Fruit fly (Drosophila melanogaster): ENCODE data around the gene Hmx.

The Hmx gene

DNA sequence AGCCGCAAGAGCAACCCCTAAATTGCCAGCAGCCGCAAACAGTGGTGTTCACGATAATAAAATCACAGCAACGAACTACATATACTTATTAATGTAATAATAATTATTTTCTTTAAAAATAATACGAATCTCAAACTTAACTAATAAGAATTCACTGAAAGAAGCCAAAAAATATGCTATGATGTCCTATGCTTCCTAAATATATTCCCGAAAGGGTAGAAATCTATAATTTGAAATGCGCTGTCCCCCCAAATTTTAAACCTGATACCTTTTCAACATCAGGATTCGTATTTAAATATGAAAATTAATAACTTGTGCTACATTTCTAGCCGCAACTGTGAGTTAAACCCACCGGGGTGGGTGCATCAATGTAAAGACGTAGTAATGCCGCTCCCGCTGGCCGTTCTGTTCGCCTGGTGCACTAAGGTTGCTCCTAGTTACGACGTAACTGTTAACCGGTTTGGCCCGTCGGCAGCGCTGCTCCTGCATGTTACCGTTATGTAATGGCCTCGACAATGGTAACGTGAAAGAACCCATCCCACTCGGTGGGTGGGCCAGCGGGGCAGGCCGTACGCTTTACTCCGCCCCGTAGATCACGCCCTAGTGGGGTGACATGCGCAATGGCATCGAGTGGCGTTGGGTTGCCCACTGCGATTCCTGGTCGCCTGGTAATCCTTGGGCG lies 45.6 kb downstream of the Hmx start (continued):
- peak; percentile 19 for TF ChIP-seq CG7372 (GFP tag; IDR thresholded peaks at IDR 0.05)
- peak; percentile 95 for TF ChIP-seq CG7556 (GFP tag; optimal IDR thresholded peaks at IDR 0.05)
- TF ChIP-seq Xbp1 (GFP tag; optimal IDR thresholded peaks at IDR 0.05) = peak; percentile 78
- no peak for TF ChIP-seq bbx (GFP tag; IDR thresholded peaks at IDR 0.05; ENCODE audit: partially characterized antibody)
- no peak for TF ChIP-seq Ets97D (GFP tag; optimal IDR thresholded peaks at IDR 0.05)
- TF ChIP-seq exex (tag; optimal IDR thresholded peaks at IDR 0.05) = peak; percentile 32
- no peak for TF ChIP-seq cas (GFP tag; IDR thresholded peaks at IDR 0.05)
- TF ChIP-seq CG7839 (tag; optimal IDR thresholded peaks at IDR 0.05) = peak; percentile 90
- TF ChIP-seq lbe (GFP tag; optimal IDR thresholded peaks at IDR 0.05) = no peak
- peak; percentile 84 for TF ChIP-seq row (GFP tag; IDR thresholded peaks at IDR 0.05)
- TF ChIP-seq CG10431 (GFP tag; optimal IDR thresholded peaks at IDR 0.05) = peak; percentile 66
- no peak for TF ChIP-seq cad (GFP tag; optimal IDR thresholded peaks at IDR 0.05)
- no peak for TF ChIP-seq Nf-YA (GFP tag; IDR thresholded peaks at IDR 0.05)
- peak; percentile 92 for TF ChIP-seq dmrt11E (tag; optimal IDR thresholded peaks at IDR 0.05)
- peak; percentile 22 for TF ChIP-seq CG31365 (tag; optimal IDR thresholded peaks at IDR 0.05)
- TF ChIP-seq lab (GFP tag; optimal IDR thresholded peaks at IDR 0.05) = peak; percentile 84
- TF ChIP-seq sug (tag; optimal IDR thresholded peaks at IDR 0.05) = peak; percentile 59
- TF ChIP-seq bsh (GFP tag; optimal IDR thresholded peaks at IDR 0.05) = peak in 1 of 2 experiments; percentile 84
- 0 out of 3 replicates have a peak, but pooled peaks have one; percentile 30 for TF ChIP-seq CG14860 (GFP tag; IDR thresholded peaks at IDR 0.05; ENCODE audit: partially characterized antibody)
- TF ChIP-seq kah (GFP tag; optimal IDR thresholded peaks at IDR 0.05) = peak; percentile 71
- TF ChIP-seq Hmr (GFP tag; optimal IDR thresholded peaks at IDR 0.05) = peak; percentile 90
- TF ChIP-seq CG15479 (GFP tag; optimal IDR thresholded peaks at IDR 0.05) = no peak
- no peak for TF ChIP-seq CG9609 (GFP tag; optimal IDR thresholded peaks at IDR 0.05)
- no peak for TF ChIP-seq Antp (GFP tag; optimal IDR thresholded peaks at IDR 0.05)
- TF ChIP-seq CG18476 (GFP tag; optimal IDR thresholded peaks at IDR 0.05) = peak; percentile 47
- TF ChIP-seq CG1024 (GFP tag; IDR thresholded peaks at IDR 0.05) = no peak
- TF ChIP-seq CG31441 (GFP tag; IDR thresholded peaks at IDR 0.05) = peak; percentile 91
- TF ChIP-seq tx (GFP tag; optimal IDR thresholded peaks at IDR 0.05) = no peak
- peak; percentile 72 for TF ChIP-seq tin (GFP tag; optimal IDR thresholded peaks at IDR 0.05)
- no peak for TF ChIP-seq eyg (GFP tag; optimal IDR thresholded peaks at IDR 0.05)
- no peak for TF ChIP-seq Sry-δ (GFP tag; optimal IDR thresholded peaks at IDR 0.05)
- TF ChIP-seq corto (GFP tag; optimal IDR thresholded peaks at IDR 0.05) = no peak
- TF ChIP-seq HmgD (GFP tag; optimal IDR thresholded peaks at IDR 0.05) = peak; percentile 7
- no peak for TF ChIP-seq crc (GFP tag; optimal IDR thresholded peaks at IDR 0.05)
- peak; percentile 98 for TF ChIP-seq ewg (GFP tag; optimal IDR thresholded peaks at IDR 0.05)
- TF ChIP-seq CG9437 (GFP tag; optimal IDR thresholded peaks at IDR 0.05) = peak; percentile 92
- peak; percentile 49 for TF ChIP-seq CG1603 (tag; optimal IDR thresholded peaks at IDR 0.05)
- peak; percentile 29 for TF ChIP-seq CG8944 (GFP tag; optimal IDR thresholded peaks at IDR 0.05)
- peak; percentile 46; the same call in 1 of the 2 replicates for TF ChIP-seq ap (GFP tag; IDR thresholded peaks at IDR 0.05)
- peak; percentile 26 for TF ChIP-seq pum (GFP tag; optimal IDR thresholded peaks at IDR 0.05)
- TF ChIP-seq fu2 (GFP tag; optimal IDR thresholded peaks at IDR 0.05) = no peak
- TF ChIP-seq Fer3 (tag; optimal IDR thresholded peaks at IDR 0.05) = peak; percentile 72
- no peak for TF ChIP-seq CG10321 (GFP tag; IDR thresholded peaks at IDR 0.05)
- TF ChIP-seq lmd (GFP tag; IDR thresholded peaks at IDR 0.05) = peak; percentile 83
- TF ChIP-seq Dad (GFP tag; optimal IDR thresholded peaks at IDR 0.05) = no peak
- TF ChIP-seq CG7745 (tag; optimal IDR thresholded peaks at IDR 0.05) = no peak
- TF ChIP-seq cato (GFP tag; optimal IDR thresholded peaks at IDR 0.05; ENCODE audit: borderline replicate concordance) = peak; percentile 20
- peak; percentile 46 for TF ChIP-seq Nf-YC (tag; optimal IDR thresholded peaks at IDR 0.05)
- peak; percentile 85 for TF ChIP-seq CG16815 (GFP tag; optimal IDR thresholded peaks at IDR 0.05)
- no peak for TF ChIP-seq CG4854 (GFP tag; optimal IDR thresholded peaks at IDR 0.05)
